Fruit fly (Drosophila melanogaster): ENCODE results near the gene Gr64c.

Gr64c gene

DNA sequence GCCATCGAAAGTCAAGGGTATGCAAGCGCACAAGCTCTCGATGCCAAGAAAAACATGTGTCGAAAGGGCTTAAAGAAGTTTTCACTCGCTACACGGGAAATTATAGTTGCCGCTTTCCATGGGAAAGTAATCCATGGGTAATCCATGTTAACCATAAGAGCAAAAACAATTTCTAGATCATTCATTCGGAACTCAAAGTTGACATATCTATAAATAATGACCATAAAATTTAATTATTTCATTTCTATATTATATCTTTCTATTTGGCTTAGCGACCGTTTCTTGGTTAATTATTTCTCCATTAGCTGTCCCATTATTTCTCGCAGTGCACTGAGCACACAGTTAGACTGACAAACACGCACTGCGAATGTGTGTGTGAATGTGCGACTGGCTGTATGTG, 27.7 kb upstream of the Gr64c start (continued):
- TF ChIP-seq CG7839 (tag; optimal IDR thresholded peaks at IDR 0.05) (peak; percentile 18), phol (tag; optimal IDR thresholded peaks at IDR 0.05) (peak; percentile 8), Eip74EF (GFP tag; optimal IDR thresholded peaks at IDR 0.05) (no peak), CG3726 (GFP tag; IDR thresholded peaks at IDR 0.05) (no peak), CG12942 (GFP tag; optimal IDR thresholded peaks at IDR 0.05) (no peak), gcm (GFP tag; optimal IDR thresholded peaks at IDR 0.05) (no peak), Fer1 (GFP tag; optimal IDR thresholded peaks at IDR 0.05) (peak; percentile 33), CG15696 (tag; optimal IDR thresholded peaks at IDR 0.05) (no peak), BtbVII (GFP tag; optimal IDR thresholded peaks at IDR 0.05) (peak; percentile 18), dm (GFP tag; optimal IDR thresholded peaks at IDR 0.05) (no peak), Camta (GFP tag; optimal IDR thresholded peaks at IDR 0.05) (no peak), fu2 (GFP tag; optimal IDR thresholded peaks at IDR 0.05) (no peak), onecut (GFP tag; IDR thresholded peaks at IDR 0.05) (no peak), HmgD (GFP tag; optimal IDR thresholded peaks at IDR 0.05) (no peak), CG3847 (GFP tag; IDR thresholded peaks at IDR 0.05) (no peak), CG8924 (tag; optimal IDR thresholded peaks at IDR 0.05) (peak; percentile 42), dan (GFP tag; IDR thresholded peaks at IDR 0.05) (no peak), Awh (GFP tag; IDR thresholded peaks at IDR 0.05) (no peak), CG18262 (tag; optimal IDR thresholded peaks at IDR 0.05) (peak; percentile 44), CG11456 (GFP tag; IDR thresholded peaks at IDR 0.05) (no peak), CG10543 (GFP tag; optimal IDR thresholded peaks at IDR 0.05) (peak; percentile 41), gem (tag; optimal IDR thresholded peaks at IDR 0.05) (peak; percentile 60), wor (GFP tag; IDR thresholded peaks at IDR 0.05) (peak; percentile 33; the same call in 1 of the 2 replicates), Dip3 (GFP tag; optimal IDR thresholded peaks at IDR 0.05) (no peak), ind (GFP tag; optimal IDR thresholded peaks at IDR 0.05) (peak; percentile 5), CG14710 (tag; optimal IDR thresholded peaks at IDR 0.05) (no peak), CG16813 (GFP tag; IDR thresholded peaks at IDR 0.05; ENCODE audit: partially characterized antibody) (no peak), dysf (GFP tag; IDR thresholded peaks at IDR 0.05) (no peak), bcd (GFP tag; optimal IDR thresholded peaks at IDR 0.05) (peak; percentile 40)

DNA sequence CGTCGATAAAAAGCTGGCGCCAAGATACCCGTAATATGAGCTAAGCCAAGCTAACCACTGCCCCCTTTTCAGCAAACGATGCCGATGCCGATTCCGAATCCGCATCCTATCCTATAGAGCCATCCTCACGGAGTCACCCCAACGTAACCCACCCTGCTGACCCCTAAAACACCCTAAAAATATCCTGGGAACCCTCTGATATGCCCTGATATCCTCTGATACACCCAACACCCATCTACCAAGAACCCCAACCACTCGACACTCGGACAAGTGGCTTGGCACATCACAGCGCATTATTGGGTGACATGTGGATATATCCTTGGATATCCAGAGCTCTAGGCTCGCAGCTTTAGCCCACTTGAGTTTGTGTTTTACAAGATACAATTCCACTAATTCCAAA, 26.9 kb upstream of the Gr64c start:
- TF ChIP-seq CHES-1-like (GFP tag; optimal IDR thresholded peaks at IDR 0.05) (no peak), CG12219 (GFP tag; optimal IDR thresholded peaks at IDR 0.05) (no peak), CG42726 (GFP tag; IDR thresholded peaks at IDR 0.05; ENCODE audit: partially characterized antibody) (no peak), p53 (GFP tag; optimal IDR thresholded peaks at IDR 0.05) (no peak), CG13894 (tag; optimal IDR thresholded peaks at IDR 0.05) (peak; percentile 93), row (GFP tag; IDR thresholded peaks at IDR 0.05) (no peak), jing (GFP tag; optimal IDR thresholded peaks at IDR 0.05) (no peak), CG30431 (GFP tag; optimal IDR thresholded peaks at IDR 0.05) (no peak), ftz-f1 (GFP tag; optimal IDR thresholded peaks at IDR 0.05) (no peak), CG10654 (GFP tag; optimal IDR thresholded peaks at IDR 0.05) (no peak), Drgx (GFP tag; IDR thresholded peaks at IDR 0.05) (no peak), CTCF (GFP tag; optimal IDR thresholded peaks at IDR 0.05) (no peak), Ets65A (GFP tag) (peak; percentile 51), CG12942 (GFP tag; optimal IDR thresholded peaks at IDR 0.05) (no peak)

Data from whole organism, embryonic.